Worm (Caenorhabditis elegans): ENCODE data around the gene sre-14.

ce11 chrIV:12219309-12219708 lies 41.9 kb downstream of the sre-14 start, which contains the start of gene F35G2.5:
- TF ChIP-seq unc-86 (tag; optimal IDR thresholded peaks at IDR 0.05) (no peak), ceh-14 (tag; optimal IDR thresholded peaks at IDR 0.05) (no peak), ama-1 (optimal IDR thresholded peaks at IDR 0.05) (no peak), ets-4 (tag; optimal IDR thresholded peaks at IDR 0.05) (no peak)

Measured in whole organism, late embryonic.